Worm (Caenorhabditis elegans): ENCODE data around the gene C16D2.3.

The C16D2.3 gene

ce11 chrII:9137803-9138202, at the start of gene C16D2.3:
Gene C16D2.3 (plus strand): TSS chrII:9138103.
- TF ChIP-seq nhr-12 (tag; optimal IDR thresholded peaks at IDR 0.05) (no peak), snpc-4 (tag; optimal IDR thresholded peaks at IDR 0.05) (no peak), nhr-25 (tag; optimal IDR thresholded peaks at IDR 0.05) (no peak), zag-1 (tag; optimal IDR thresholded peaks at IDR 0.05) (no peak), sma-9 (GFP tag; optimal IDR thresholded peaks at IDR 0.05) (no peak), sma-9 (tag; optimal IDR thresholded peaks at IDR 0.05) (no peak), lin-11 (tag; optimal IDR thresholded peaks at IDR 0.05) (no peak), unc-62 (GFP tag; optimal IDR thresholded peaks at IDR 0.05) (no peak)

- no peak for TF ChIP-seq ceh-16 (tag; optimal IDR thresholded peaks at IDR 0.05)
- TF ChIP-seq R02D3.7 (tag; optimal IDR thresholded peaks at IDR 0.05): no peak
- TF ChIP-seq aly-2 (tag; optimal IDR thresholded peaks at IDR 0.05): no peak
- TF ChIP-seq dmd-4 (tag; optimal IDR thresholded peaks at IDR 0.05): no peak
- no peak for TF ChIP-seq nhr-77 (tag; optimal IDR thresholded peaks at IDR 0.05)
- TF ChIP-seq sma-9 (GFP tag; optimal IDR thresholded peaks at IDR 0.05): peak; percentile 28
- TF ChIP-seq sma-9 (tag; optimal IDR thresholded peaks at IDR 0.05): no peak
- TF ChIP-seq zag-1 (tag; optimal IDR thresholded peaks at IDR 0.05): no peak
- TF ChIP-seq fos-1 (tag; optimal IDR thresholded peaks at IDR 0.05): peak; percentile 92
- TF ChIP-seq nhr-25 (tag; optimal IDR thresholded peaks at IDR 0.05): peak; percentile 10
- no peak for TF ChIP-seq peb-1 (tag; optimal IDR thresholded peaks at IDR 0.05)
- TF ChIP-seq sma-3 (GFP tag; optimal IDR thresholded peaks at IDR 0.05): no peak
Measured at ce11 chrII:9092910-9093309, 45.0 kb upstream of the C16D2.3 start.

ce11 chrII:9093584-9093983, 44.3 kb upstream of the C16D2.3 start, which contains the start of gene C07H4.1:
Gene C07H4.1 (minus strand): TSS chrII:9093684.
- TF ChIP-seq unc-62 (GFP tag; optimal IDR thresholded peaks at IDR 0.05) (no peak), sma-3 (GFP tag; optimal IDR thresholded peaks at IDR 0.05) (no peak), C34F6.9 (tag; optimal IDR thresholded peaks at IDR 0.05) (no peak), nhr-6 (tag; optimal IDR thresholded peaks at IDR 0.05) (no peak), ceh-82 (tag; optimal IDR thresholded peaks at IDR 0.05) (no peak), ztf-11 (tag; optimal IDR thresholded peaks at IDR 0.05) (no peak), ztf-4 (tag; optimal IDR thresholded peaks at IDR 0.05) (no peak), unc-55 (GFP tag; optimal IDR thresholded peaks at IDR 0.05) (no peak), sma-9 (GFP tag; optimal IDR thresholded peaks at IDR 0.05) (no peak), sma-9 (tag; optimal IDR thresholded peaks at IDR 0.05) (no peak), R02D3.7 (tag; optimal IDR thresholded peaks at IDR 0.05) (no peak)

ce11 chrII:9094247-9094790, 43.6 kb upstream of the C16D2.3 start:
- TF ChIP-seq mbf-1 (tag; optimal IDR thresholded peaks at IDR 0.05): no peak
- TF ChIP-seq fos-1 (tag; optimal IDR thresholded peaks at IDR 0.05): peak; percentile 100
- TF ChIP-seq nhr-11 (tag; optimal IDR thresholded peaks at IDR 0.05): no peak
- TF ChIP-seq ztf-4 (tag; optimal IDR thresholded peaks at IDR 0.05): no peak
- no peak for TF ChIP-seq skn-1 (tag; optimal IDR thresholded peaks at IDR 0.05)
- no peak for TF ChIP-seq ceh-16 (tag; optimal IDR thresholded peaks at IDR 0.05)

ce11 chrII:9097302-9097701, 40.6 kb upstream of the C16D2.3 start:
- TF ChIP-seq lsy-2 (tag; optimal IDR thresholded peaks at IDR 0.05): no peak
- TF ChIP-seq nhr-12 (tag; optimal IDR thresholded peaks at IDR 0.05): no peak
- no peak for TF ChIP-seq lin-39 (tag; optimal IDR thresholded peaks at IDR 0.05)
- no peak for TF ChIP-seq unc-55 (GFP tag; optimal IDR thresholded peaks at IDR 0.05)
- TF ChIP-seq egl-27 (tag; optimal IDR thresholded peaks at IDR 0.05): no peak
- TF ChIP-seq sem-4 (tag; optimal IDR thresholded peaks at IDR 0.05): no peak
- no peak for TF ChIP-seq crh-2 (tag; optimal IDR thresholded peaks at IDR 0.05)
- no peak for TF ChIP-seq nhr-129 (tag; optimal IDR thresholded peaks at IDR 0.05)
- no peak for TF ChIP-seq lin-11 (tag; optimal IDR thresholded peaks at IDR 0.05)
- no peak for TF ChIP-seq nhr-10 (tag; optimal IDR thresholded peaks at IDR 0.05)
- no peak for TF ChIP-seq nhr-25 (tag; optimal IDR thresholded peaks at IDR 0.05)
- TF ChIP-seq C34F6.9 (tag; optimal IDR thresholded peaks at IDR 0.05): no peak
- TF ChIP-seq ceh-82 (tag; optimal IDR thresholded peaks at IDR 0.05): no peak
- TF ChIP-seq aly-2 (tag; optimal IDR thresholded peaks at IDR 0.05): no peak
- no peak for TF ChIP-seq ceh-16 (tag; optimal IDR thresholded peaks at IDR 0.05)

ce11 chrII:9098505-9098904, 39.4 kb upstream of the C16D2.3 start, which contains the start of gene clh-5:
Gene clh-5 (minus strand): TSS chrII:9098605.
- TF ChIP-seq ceh-16 (tag; optimal IDR thresholded peaks at IDR 0.05) (no peak), aly-2 (tag; optimal IDR thresholded peaks at IDR 0.05) (no peak), nhr-23 (tag; optimal IDR thresholded peaks at IDR 0.05) (no peak), lin-13 (GFP tag; optimal IDR thresholded peaks at IDR 0.05) (no peak), ztf-11 (tag; optimal IDR thresholded peaks at IDR 0.05) (no peak), mdl-1 (tag; optimal IDR thresholded peaks at IDR 0.05) (no peak), ama-1 (optimal IDR thresholded peaks at IDR 0.05) (no peak), ZK546.5 (tag; optimal IDR thresholded peaks at IDR 0.05) (no peak), nhr-237 (tag; optimal IDR thresholded peaks at IDR 0.05) (no peak), sma-9 (GFP tag; optimal IDR thresholded peaks at IDR 0.05) (no peak), sma-9 (tag; optimal IDR thresholded peaks at IDR 0.05) (no peak), ztf-1 (GFP tag; conservative IDR thresholded peaks at IDR 0.05) (no peak), mab-5 (tag; optimal IDR thresholded peaks at IDR 0.05) (no peak), C34F6.9 (tag; optimal IDR thresholded peaks at IDR 0.05) (no peak), sma-3 (GFP tag; optimal IDR thresholded peaks at IDR 0.05) (no peak), mbf-1 (tag; optimal IDR thresholded peaks at IDR 0.05) (no peak)
